Worm (Caenorhabditis elegans) whole organism, late embryonic: ENCODE results near the gene fbxa-208.

Experiments
- ceh-19 ChIP-seq: fragments of 200-800 bp; sonication (Bioruptor generic); optimal IDR thresholded peaks from 2 replicates; lab custom pipeline; 2018; ENCODE audit warnings: mild to moderate bottlenecking, missing genetic modification characterization, missing compliant biosample characterization
- ceh-6 ChIP-seq: fragments of 200-800 bp; sonication (Bioruptor generic); optimal IDR thresholded peaks from 2 replicates; lab custom pipeline; 2018; ENCODE audit warnings: mild to moderate bottlenecking, missing genetic modification characterization, missing compliant biosample characterization
- dmd-4 ChIP-seq: sonication (generic microtip); optimal IDR thresholded peaks from 2 replicates; lab custom pipeline; 2016; ENCODE audit warnings: borderline replicate concordance, missing genetic modification characterization, missing compliant biosample characterization
- madf-2 ChIP-seq: sonication (generic microtip); optimal IDR thresholded peaks from 2 replicates; lab custom pipeline; 2017; ENCODE audit warnings: missing genetic modification characterization, missing compliant biosample characterization
- odd-2 ChIP-seq: sonication (generic microtip); optimal IDR thresholded peaks from 2 replicates; lab custom pipeline; 2017; ENCODE audit warnings: antibody characterized with exemption, mild to moderate bottlenecking, missing genetic modification characterization, missing compliant biosample characterization
- pqm-1 ChIP-seq: sonication (generic microtip); optimal IDR thresholded peaks from 2 replicates; lab custom pipeline; 2016; ENCODE audit warnings: missing genetic modification characterization, missing compliant biosample characterization
- unc-42 ChIP-seq: sonication (generic microtip); optimal IDR thresholded peaks from 2 replicates; lab custom pipeline; 2016; ENCODE audit warnings: missing genotype, missing genetic modification characterization, missing compliant biosample characterization
- unc-55 ChIP-seq: sonication (generic microtip); optimal IDR thresholded peaks from 2 replicates; lab custom pipeline; 2017; ENCODE audit warnings: missing biosample characterization, missing genetic modification reagents, missing genetic modification characterization

DNA sequence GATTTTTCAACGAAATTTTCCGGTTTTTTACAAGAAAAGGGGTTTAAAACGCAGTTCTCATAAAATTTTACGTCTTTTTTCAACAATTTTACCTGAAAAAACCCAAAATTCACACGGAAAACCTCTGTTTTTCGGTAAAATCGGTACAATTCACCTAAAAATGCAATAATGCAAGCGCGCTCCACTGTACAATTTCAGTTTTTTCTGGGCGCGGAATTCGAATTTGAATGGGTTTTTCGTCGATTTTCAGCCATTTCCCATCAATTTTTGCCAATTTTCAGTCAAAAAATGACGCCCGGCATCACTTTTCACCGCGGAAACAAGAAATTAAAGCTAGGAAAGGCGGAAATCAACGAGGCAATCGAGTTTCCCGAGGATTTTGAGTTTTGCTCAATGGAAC lies 48.8 kb upstream of the fbxa-208 start, which contains the start of gene orc-3:
- TF ChIP-seq unc-42 (no peak), ceh-6 (GFP tag; lab: Kevin White, UChicago) (no peak), ceh-19 (GFP tag; lab: Kevin White, UChicago) (no peak), dmd-4 (tag; lab: Kevin White, UChicago) (no peak), unc-55 (GFP tag; lab: Kevin White, UChicago) (no peak), pqm-1 (tag; lab: Kevin White, UChicago) (no peak), madf-2 (tag; lab: Kevin White, UChicago) (no peak), odd-2 (tag; lab: Kevin White, UChicago) (no peak)
